Fruit fly (Drosophila melanogaster) whole organism, embryonic: ENCODE results near the gene ghi.

Experiments
- CG12299 ChIP-seq: fragments of 200-800 bp; sonication (Bioruptor generic); optimal IDR thresholded peaks from 2 replicates; lab custom pipeline; 2018; ENCODE audit warnings: missing biosample characterization, mild to moderate bottlenecking, missing genetic modification characterization
- CG12769 ChIP-seq: fragments of 200-800 bp; sonication (Bioruptor generic); optimal IDR thresholded peaks from 2 replicates; lab custom pipeline; 2019; ENCODE audit warnings: missing biosample characterization, mild to moderate bottlenecking, missing genetic modification characterization, moderate library complexity
- CG2678 ChIP-seq: fragments of 200-800 bp; sonication (Bioruptor generic); optimal IDR thresholded peaks from 3 replicates; lab custom pipeline; 2019; ENCODE audit warnings: missing biosample characterization, mild to moderate bottlenecking, missing genetic modification characterization, moderate library complexity
- CG32532 ChIP-seq: fragments of 200-800 bp; sonication (Bioruptor generic); IDR thresholded peaks from 2 replicates; pipeline ENCODE4 v1.3.6; 2022; ENCODE audit warnings: missing biosample characterization, missing genetic modification characterization
- CG6765 ChIP-seq: fragments of 200-800 bp; sonication (Bioruptor generic); optimal IDR thresholded peaks from 3 replicates; lab custom pipeline; 2017; ENCODE audit warnings: missing biosample characterization, mild to moderate bottlenecking, missing genetic modification characterization
- Hey ChIP-seq: fragments of 200-800 bp; sonication (Bioruptor generic); optimal IDR thresholded peaks from 3 replicates; lab custom pipeline; 2018; ENCODE audit warnings: missing biosample characterization, mild to moderate bottlenecking, missing genetic modification characterization
- dpn ChIP-seq, 2 experiments: fragments of 200-800 bp; sonication (Bioruptor generic); optimal IDR thresholded peaks; 3 replicates each; lab custom pipeline; 2016; ENCODE audit warnings: missing biosample characterization in 2 of 2, missing genetic modification characterization in 2 of 2
- maf-S ChIP-seq: fragments of 200-800 bp; sonication (Bioruptor generic); optimal IDR thresholded peaks from 2 replicates; lab custom pipeline; 2016; ENCODE audit warnings: missing biosample characterization, missing genetic modification characterization
- slou ChIP-seq: fragments of 200-800 bp; sonication (Bioruptor generic); optimal IDR thresholded peaks from 3 replicates; lab custom pipeline; 2016; ENCODE audit warnings: missing biosample characterization, missing genetic modification characterization
- zen2 ChIP-seq: fragments of 200-800 bp; sonication (Bioruptor generic); IDR thresholded peaks from 3 replicates; pipeline ENCODE4 v1.3.6; 2022; ENCODE audit warnings: missing biosample characterization, missing genetic modification characterization; ENCODE audit not compliant: partially characterized antibody

DNA sequence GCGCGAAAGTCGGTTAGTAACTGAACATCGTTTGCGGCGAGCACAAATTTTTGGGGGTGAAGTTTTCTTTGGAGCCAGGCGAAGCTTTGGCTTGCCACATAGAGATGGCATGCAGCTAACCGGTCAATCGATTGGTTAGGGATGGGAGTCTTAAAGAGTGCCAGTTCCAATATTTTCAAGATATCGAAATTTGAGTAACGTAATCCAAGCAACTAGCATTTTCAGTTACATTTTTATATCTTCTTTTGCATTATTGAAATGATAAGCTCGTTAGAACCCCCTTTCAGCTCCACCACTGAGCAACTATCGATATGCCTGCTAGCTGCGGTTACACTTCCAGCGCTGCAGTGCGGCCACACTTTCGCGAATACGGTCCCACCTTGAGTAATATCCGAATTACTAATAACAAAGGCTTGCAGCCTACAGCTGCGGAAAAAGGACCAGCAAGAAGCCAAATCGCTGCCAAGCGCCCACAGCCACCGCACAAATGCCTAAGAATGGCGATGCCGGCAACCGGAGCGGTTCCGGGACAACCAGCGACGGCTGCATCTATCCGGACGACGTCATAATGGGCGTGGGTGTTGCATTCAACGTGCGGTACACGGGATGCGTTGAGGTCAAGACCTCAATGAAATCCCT, 24.9 kb upstream of the ghi start, which contains the start of the genes Atat and Shc:
- TF ChIP-seq slou (GFP tag; lab: Kevin White, UChicago) (peak; percentile 99), CG2678 (tag; lab: Kevin White, UChicago) (peak; percentile 98), CG6765 (GFP tag; lab: Kevin White, UChicago) (peak; percentile 93), dpn (GFP tag; optimal IDR thresholded peaks at IDR 0.05; lab: Kevin White, UChicago) (peak; percentile 100), CG12769 (tag; lab: Kevin White, UChicago) (peak; percentile 100), maf-S (GFP tag; lab: Kevin White, UChicago) (peak; percentile 99), zen2 (peak; percentile 77; the same call in 2 of the 3 replicates), CG12299 (tag; lab: Kevin White, UChicago) (peak; percentile 95), Hey (tag; lab: Kevin White, UChicago) (peak; percentile 95), CG32532 (GFP tag; lab: Robert Waterston, UW) (peak; percentile 100)
